Worm (Caenorhabditis elegans): Measurements from ENCODE around the gene hse-5.
A peak's percentile ranks its signal among the peaks of the same experiment; 100 is the strongest.

DNA sequence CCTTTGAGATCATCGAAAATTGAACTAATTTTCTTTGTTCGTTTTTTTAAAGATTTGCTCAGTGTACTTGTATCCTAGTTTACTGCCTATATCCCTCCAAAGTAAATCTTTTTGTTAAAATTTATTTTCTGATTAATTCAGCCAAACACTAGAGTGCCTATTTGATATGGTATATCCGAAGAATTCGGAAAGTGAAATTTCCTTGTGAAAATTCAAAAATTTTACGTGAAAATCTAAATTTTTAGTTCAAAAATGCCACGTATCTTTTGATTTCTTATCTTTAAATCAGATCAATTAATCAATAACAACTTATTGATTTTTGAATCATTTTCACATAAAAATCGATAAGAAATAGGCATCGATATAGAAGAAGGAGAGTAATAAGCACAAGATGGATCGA is 53.3 kb downstream of the hse-5 start, which contains the start of gene R07E5.6:
- TF ChIP-seq spr-1 (tag; optimal IDR thresholded peaks at IDR 0.05) (no peak), nhr-11 (tag; optimal IDR thresholded peaks at IDR 0.05) (no peak), F26F4.8 (GFP tag; conservative IDR thresholded peaks at IDR 0.05) (no peak), lir-3 (tag; optimal IDR thresholded peaks at IDR 0.05) (no peak), ceh-28 (tag; optimal IDR thresholded peaks at IDR 0.05) (peak; percentile 51), mep-1 (tag; optimal IDR thresholded peaks at IDR 0.05) (no peak), ceh-44 (GFP tag; IDR thresholded peaks at IDR 0.05) (no peak), zag-1 (tag; optimal IDR thresholded peaks at IDR 0.05) (no peak)
